Fruit fly (Drosophila melanogaster): ENCODE data around the gene CG14314.

DNA sequence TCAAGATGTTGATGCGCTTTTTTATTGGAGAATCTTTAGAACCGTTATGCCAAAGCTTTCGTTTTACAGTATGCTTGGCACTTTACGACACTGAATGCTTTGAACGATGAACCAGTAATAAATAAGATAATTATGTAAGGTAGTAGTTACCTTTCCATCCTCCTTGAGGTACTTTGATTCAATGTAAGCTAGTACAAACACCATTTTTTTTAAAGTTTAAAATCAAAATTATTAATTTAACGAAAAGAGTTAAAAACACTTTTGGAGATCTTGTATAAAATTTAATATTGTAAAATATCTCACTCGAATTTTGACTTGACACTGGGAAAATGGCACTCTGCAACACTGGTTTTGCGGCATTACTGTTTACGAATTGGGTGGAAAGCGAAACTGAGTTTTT is 30.6 kb upstream of the CG14314 start, which contains the start of the genes Arp5 and CG7208:
- TF ChIP-seq CG8478 (optimal IDR thresholded peaks at IDR 0.05) (no peak), CTCF (optimal IDR thresholded peaks at IDR 0.05) (no peak)

Data from S2 (cell line).